Fruit fly (Drosophila melanogaster) whole organism, wandering third instar larva: Measurements from ENCODE around the gene CG13243.

Experiments
- Abd-B ChIP-seq: fragments of >200 bp; optimal IDR thresholded peaks from 2 replicates; lab custom pipeline; 2017; ENCODE audit warnings: missing biosample characterization, missing genetic modification characterization
- CG9705 ChIP-seq: fragments of 200-800 bp; sonication (Bioruptor generic); optimal IDR thresholded peaks from 2 replicates; lab custom pipeline; 2018; ENCODE audit warnings: missing biosample characterization, mild to moderate bottlenecking, missing genetic modification characterization
- Dfd ChIP-seq: fragments of >200 bp; optimal IDR thresholded peaks from 2 replicates; lab custom pipeline; 2017; ENCODE audit warnings: missing biosample characterization, missing genetic modification characterization
- Hnf4 ChIP-seq: fragments of 200-800 bp; sonication (Bioruptor generic); optimal IDR thresholded peaks from 2 replicates; lab custom pipeline; 2016; ENCODE audit warnings: missing biosample characterization, mild to moderate bottlenecking, missing genetic modification characterization
- Jra ChIP-seq: sonication (Bioruptor generic); optimal IDR thresholded peaks from 2 replicates; lab custom pipeline; 2016; ENCODE audit warnings: missing biosample characterization, missing genetic modification characterization
- Myc ChIP-seq: fragments of >200 bp; optimal IDR thresholded peaks from 2 replicates; lab custom pipeline; 2017
- OdsH ChIP-seq: fragments of 200-800 bp; sonication (Bioruptor generic); optimal IDR thresholded peaks from 2 replicates; lab custom pipeline; 2016; ENCODE audit warnings: missing biosample characterization, mild to moderate bottlenecking, missing genetic modification characterization
- Vsx2 ChIP-seq: fragments of 200-300, 225-300 bp; sonication (Bioruptor generic); optimal IDR thresholded peaks from 2 replicates; lab custom pipeline; 2018; ENCODE audit warnings: missing biosample characterization, missing genetic modification characterization; ENCODE audit not compliant: partially characterized antibody
- dsf ChIP-seq: sonication (Bioruptor generic); optimal IDR thresholded peaks from 2 replicates; lab custom pipeline; 2016; ENCODE audit warnings: missing biosample characterization, missing genetic modification characterization, borderline replicate concordance
- psq ChIP-seq: fragments of 200-800 bp; sonication (Bioruptor generic); optimal IDR thresholded peaks from 3 replicates; lab custom pipeline; 2017; ENCODE audit warnings: missing biosample characterization, mild to moderate bottlenecking, missing genetic modification characterization, moderate library complexity
- usp ChIP-seq: fragments of >200 bp; optimal IDR thresholded peaks from 2 replicates; lab custom pipeline; 2017; ENCODE audit warnings: missing biosample characterization, missing genetic modification characterization

DNA sequence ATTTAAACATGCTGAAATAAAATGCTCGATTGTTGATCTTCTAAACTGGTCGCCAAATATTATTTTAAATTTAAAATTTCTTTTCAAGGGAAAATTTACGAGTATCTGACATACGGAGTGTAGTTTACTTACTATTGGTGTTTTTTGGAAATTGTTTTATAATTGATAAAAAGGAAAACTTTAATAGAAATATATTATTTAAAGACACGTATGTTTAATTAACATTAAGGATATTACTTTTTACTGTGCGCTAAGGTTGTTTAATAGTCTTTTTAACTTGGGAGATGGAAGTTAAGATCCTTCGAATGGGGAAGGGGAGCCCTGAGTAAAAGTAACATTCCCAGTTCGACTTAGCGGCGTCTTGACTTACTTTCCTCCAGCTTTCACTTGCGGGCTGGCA is 27.7 kb downstream of the CG13243 start, which contains the start of gene CG7653:
- TF ChIP-seq usp: no peak
- TF ChIP-seq Myc: no peak
- TF ChIP-seq psq (GFP tag; lab: Kevin White, UChicago): no peak
- no peak for TF ChIP-seq Abd-B (GFP tag; lab: Kevin White, UChicago)
- TF ChIP-seq Vsx2: no peak
- TF ChIP-seq Hnf4 (GFP tag; lab: Kevin White, UChicago): no peak
- TF ChIP-seq dsf: no peak
- TF ChIP-seq OdsH (GFP tag; lab: Kevin White, UChicago): no peak
- TF ChIP-seq CG9705 (GFP tag; lab: Kevin White, UChicago): no peak
- TF ChIP-seq Jra (GFP tag; lab: Kevin White, UChicago): no peak
- TF ChIP-seq Dfd: no peak
